Worm (Caenorhabditis elegans): ENCODE measurements around the gene cdk-4.

cdk-4 gene

DNA sequence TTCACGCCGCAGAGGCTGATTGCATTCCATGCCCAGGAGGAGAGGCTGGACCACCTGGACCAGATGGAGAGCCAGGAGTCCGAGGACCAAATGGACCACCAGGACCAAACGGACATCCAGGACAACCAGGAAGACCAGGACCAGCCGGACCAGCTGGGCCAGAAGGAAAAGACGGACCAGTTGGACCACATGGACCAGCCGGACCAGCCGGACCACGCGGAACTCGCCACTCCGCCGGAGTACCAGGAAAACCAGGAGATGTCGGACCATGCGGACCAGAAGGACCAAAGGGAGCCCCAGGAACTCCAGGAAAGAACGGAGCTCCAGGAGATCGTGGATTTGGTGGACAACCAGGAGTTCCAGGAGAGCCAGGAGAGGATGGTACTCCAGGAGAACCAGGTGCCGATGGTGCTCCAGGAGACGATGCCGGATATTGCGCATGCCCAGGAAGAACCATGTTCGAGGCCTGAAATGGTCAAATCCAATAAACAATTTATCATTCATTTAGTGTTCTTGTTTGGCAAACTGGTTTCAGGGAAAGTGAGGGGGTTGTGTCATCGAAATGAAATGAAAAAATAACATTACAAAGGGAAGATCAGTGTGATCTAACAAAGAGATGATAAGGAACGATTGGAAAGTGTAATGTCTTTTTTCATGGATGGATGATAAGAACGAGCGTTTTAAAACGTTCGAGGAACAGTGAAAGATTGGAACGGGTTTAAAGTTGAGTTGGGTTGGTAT, 48.6 kb downstream of the cdk-4 start:
- no peak for TF ChIP-seq unc-39 (tag; optimal IDR thresholded peaks at IDR 0.05)
- no peak for TF ChIP-seq nhr-76 (tag; optimal IDR thresholded peaks at IDR 0.05)
- TF ChIP-seq nhr-2 (tag; optimal IDR thresholded peaks at IDR 0.05): no peak
- TF ChIP-seq blmp-1 (tag; optimal IDR thresholded peaks at IDR 0.05): no peak
- TF ChIP-seq nhr-12 (tag; optimal IDR thresholded peaks at IDR 0.05): no peak
- TF ChIP-seq ceh-83 (GFP tag; optimal IDR thresholded peaks at IDR 0.05): no peak
- TF ChIP-seq pha-4 (tag; optimal IDR thresholded peaks at IDR 0.05): no peak
- TF ChIP-seq sem-2 (GFP tag; optimal IDR thresholded peaks at IDR 0.05): no peak
- no peak for TF ChIP-seq lin-32 (GFP tag; optimal IDR thresholded peaks at IDR 0.05)
- no peak for TF ChIP-seq nhr-237 (tag; optimal IDR thresholded peaks at IDR 0.05)

DNA sequence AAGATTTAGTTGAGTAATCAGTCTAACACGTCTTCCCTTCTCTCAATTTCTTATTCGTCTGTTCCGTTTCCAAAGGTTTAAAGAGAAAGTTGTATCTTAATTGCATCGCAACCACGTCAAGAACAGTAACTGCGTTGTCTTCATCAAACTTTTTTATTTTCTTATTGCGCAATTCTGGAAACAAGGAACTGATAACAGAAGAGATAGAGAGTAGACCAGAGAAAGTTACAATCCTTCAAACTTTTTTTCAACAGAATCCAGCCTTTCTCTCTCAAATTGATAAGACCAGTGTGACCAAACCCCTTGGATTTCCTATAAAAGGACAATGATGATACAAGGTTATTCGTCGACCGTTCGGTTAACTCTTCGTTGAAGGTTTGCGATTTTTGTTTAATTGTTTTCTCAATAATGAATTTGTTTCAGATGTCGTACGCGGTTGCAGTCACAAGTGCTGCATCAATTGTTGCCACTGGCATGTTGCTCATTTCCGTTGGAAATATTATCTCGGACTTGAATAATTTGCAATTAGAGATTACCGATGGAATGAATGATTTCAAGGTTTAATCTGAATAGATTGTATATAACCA, 49.6 kb downstream of the cdk-4 start, which contains the start of gene col-184:
TSS of gene col-184 (plus strand) at position 409 of the 587 bp plus-strand sequence.
- TF ChIP-seq zip-8 (tag; optimal IDR thresholded peaks at IDR 0.05) (peak; percentile 52), unc-120 (tag; optimal IDR thresholded peaks at IDR 0.05; ENCODE audit: poor library complexity, severe bottlenecking) (no peak), ham-2 (GFP tag; optimal IDR thresholded peaks at IDR 0.05) (no peak), unc-39 (tag; optimal IDR thresholded peaks at IDR 0.05) (no peak), unc-62 (GFP tag; optimal IDR thresholded peaks at IDR 0.05) (no peak), ceh-43 (GFP tag; optimal IDR thresholded peaks at IDR 0.05) (no peak)

DNA sequence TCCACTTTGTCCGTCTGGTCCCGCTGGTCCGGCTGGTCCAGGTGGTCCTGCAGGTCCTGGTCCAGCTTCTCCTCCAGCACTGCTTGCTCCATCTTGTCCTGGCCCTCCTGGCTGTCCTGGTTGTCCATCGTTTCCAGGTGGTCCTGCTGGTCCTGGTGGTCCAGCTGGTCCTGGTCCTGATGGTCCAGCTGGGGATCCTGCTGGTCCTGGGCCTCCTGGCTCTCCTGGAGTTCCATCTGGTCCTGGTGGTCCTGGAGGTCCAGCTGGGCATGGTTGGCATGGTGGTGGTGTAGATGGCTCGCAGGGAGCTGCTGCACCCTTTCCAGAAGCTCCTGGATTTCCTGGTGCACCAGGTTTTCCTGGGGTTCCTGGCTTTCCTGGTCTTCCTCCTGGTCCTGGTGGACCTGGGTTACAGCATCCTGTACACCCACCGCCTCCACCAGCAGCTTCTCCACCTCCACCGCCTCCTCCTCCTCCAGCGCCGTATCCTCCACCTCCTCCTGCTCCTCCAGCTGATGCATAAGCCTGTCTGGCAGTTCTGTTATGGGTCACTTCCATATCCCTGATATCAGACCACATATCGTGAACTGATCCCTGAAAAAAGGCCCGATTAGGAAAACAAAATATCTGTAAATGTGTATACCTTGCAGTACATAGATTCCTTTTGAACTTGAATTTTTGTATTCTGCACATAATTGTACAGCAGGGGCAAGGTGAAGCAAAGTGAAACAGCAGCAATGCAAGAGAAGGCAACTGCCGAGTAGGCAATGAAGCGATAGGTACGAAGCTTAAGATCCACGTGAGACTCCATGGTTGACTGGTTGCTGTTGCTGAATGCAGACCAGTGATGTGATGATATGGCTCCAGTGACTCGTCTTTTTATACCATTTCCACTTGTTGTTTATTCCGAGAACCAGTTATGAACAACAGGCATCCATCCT, 51.5 kb downstream of the cdk-4 start, which contains the start of gene col-183:
TSS of gene col-183 (minus strand) at position 839 of the 941 bp plus-strand sequence.
- TF ChIP-seq bed-3 (GFP tag; optimal IDR thresholded peaks at IDR 0.05) (no peak), lin-13 (tag; optimal IDR thresholded peaks at IDR 0.05) (no peak), nhr-12 (tag; optimal IDR thresholded peaks at IDR 0.05) (no peak), ces-1 (GFP tag; optimal IDR thresholded peaks at IDR 0.05) (no peak), nhr-2 (tag; optimal IDR thresholded peaks at IDR 0.05) (no peak), ceh-43 (GFP tag; optimal IDR thresholded peaks at IDR 0.05) (no peak), nhr-76 (tag; optimal IDR thresholded peaks at IDR 0.05) (no peak), elt-1 (tag; optimal IDR thresholded peaks at IDR 0.05; ENCODE audit: borderline replicate concordance, insufficient read depth) (no peak), mep-1 (tag; optimal IDR thresholded peaks at IDR 0.05) (no peak), snpc-4 (tag; optimal IDR thresholded peaks at IDR 0.05) (no peak), ceh-39 (tag; optimal IDR thresholded peaks at IDR 0.05) (no peak), M03D4.4 (tag; optimal IDR thresholded peaks at IDR 0.05) (no peak), blmp-1 (tag; optimal IDR thresholded peaks at IDR 0.05) (no peak), elt-3 (tag; optimal IDR thresholded peaks at IDR 0.05) (no peak)
